Worm (Caenorhabditis elegans) whole organism, late embryonic: ENCODE results near the gene spcs-2.

Experiments used
- F13H6.1 ChIP-seq: sonication (generic microtip); optimal IDR thresholded peaks from 2 replicates; lab custom pipeline; 2016; ENCODE audit warnings: missing genetic modification characterization, missing compliant biosample characterization
- K02D7.2 ChIP-seq: sonication (generic microtip); optimal IDR thresholded peaks from 2 replicates; lab custom pipeline; 2017; ENCODE audit warnings: mild to moderate bottlenecking, missing genetic modification characterization, missing compliant biosample characterization
- ceh-30 ChIP-seq: fragments of 150-350 bp; optimal IDR thresholded peaks from 2 replicates; lab custom pipeline; 2014; ENCODE audit warnings: missing biosample characterization, missing genetic modification characterization
- dmd-4 ChIP-seq: sonication (generic microtip); optimal IDR thresholded peaks from 2 replicates; lab custom pipeline; 2016; ENCODE audit warnings: borderline replicate concordance, missing genetic modification characterization, missing compliant biosample characterization
- fkh-6 ChIP-seq: sonication (generic microtip); optimal IDR thresholded peaks from 2 replicates; lab custom pipeline; 2016; ENCODE audit warnings: missing genetic modification characterization, missing compliant biosample characterization
- hlh-30 ChIP-seq: sonication (generic microtip); optimal IDR thresholded peaks from 2 replicates; lab custom pipeline; 2017; ENCODE audit warnings: antibody characterized with exemption, missing genetic modification characterization, missing compliant biosample characterization; ENCODE audit not compliant: insufficient read depth
- tbx-2 ChIP-seq: sonication (generic microtip); optimal IDR thresholded peaks from 2 replicates; lab custom pipeline; 2016; ENCODE audit warnings: missing genetic modification characterization, missing compliant biosample characterization
- unc-86 ChIP-seq: sonication (generic microtip); optimal IDR thresholded peaks from 2 replicates; lab custom pipeline; 2016; ENCODE audit warnings: missing genetic modification characterization, missing compliant biosample characterization

DNA sequence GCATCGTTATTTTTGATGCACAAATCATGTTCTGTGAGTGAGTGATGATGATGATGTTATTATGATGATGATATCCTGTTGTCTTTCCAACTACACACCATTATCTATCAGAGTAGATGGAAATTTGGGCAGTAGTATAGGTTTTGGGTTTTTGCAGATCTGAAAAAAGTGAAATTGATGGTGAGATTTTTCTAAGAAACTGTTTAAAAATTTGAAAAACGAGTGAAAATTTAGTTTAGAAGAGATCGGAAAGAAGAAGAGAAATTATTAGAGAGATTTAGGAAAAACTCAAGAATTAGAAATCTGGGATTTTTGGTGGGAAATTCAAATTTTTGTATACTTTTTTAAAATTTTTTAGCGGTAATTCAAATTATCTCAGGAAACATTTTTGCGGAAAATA, 16.7 kb downstream of the spcs-2 start, which contains the start of the genes Y37D8A.29 and unc-71:
- TF ChIP-seq unc-86 (tag; lab: Kevin White, UChicago) (no peak), K02D7.2 (tag; lab: Kevin White, UChicago) (no peak), tbx-2 (tag; lab: Kevin White, UChicago) (no peak), ceh-30 (tag; lab: Kevin White, UChicago) (no peak), dmd-4 (tag; lab: Kevin White, UChicago) (no peak), F13H6.1 (no peak), hlh-30 (tag; lab: Kevin White, UChicago) (no peak), fkh-6 (tag; lab: Kevin White, UChicago) (no peak)
